Fruit fly (Drosophila melanogaster): ENCODE data around the gene CG42709.

CG42709 gene

DNA sequence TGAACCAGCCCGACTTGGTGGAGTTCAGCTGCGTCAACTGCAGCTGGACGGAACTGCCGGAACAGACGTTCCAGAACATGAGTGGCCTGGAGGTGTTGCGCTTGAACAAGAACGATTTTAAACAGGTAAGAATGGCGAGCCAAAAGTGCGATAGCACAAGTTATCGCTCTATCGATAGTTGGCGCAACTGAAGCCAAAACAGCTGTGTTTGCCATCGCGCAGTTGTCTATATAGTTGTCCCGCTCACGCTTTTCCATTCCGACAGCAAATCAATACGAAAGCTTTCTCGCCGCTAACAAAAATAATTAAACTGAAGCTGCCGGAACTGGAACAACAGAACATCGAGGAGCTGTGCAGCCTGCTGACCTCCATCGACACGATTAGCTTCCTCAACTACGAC lies 4.5 kb downstream of the CG42709 start (continued):
- TF ChIP-seq CG12744 (GFP tag; optimal IDR thresholded peaks at IDR 0.05) = no peak
- TF ChIP-seq chinmo (GFP tag; IDR thresholded peaks at IDR 0.05; ENCODE audit: partially characterized antibody) = peak; percentile 95
- TF ChIP-seq sqz (GFP tag; optimal IDR thresholded peaks at IDR 0.05) = no peak
- peak; percentile 92 for TF ChIP-seq Bgb (GFP tag; IDR thresholded peaks at IDR 0.05; ENCODE audit: partially characterized antibody)
- no peak for TF ChIP-seq Side (GFP tag; optimal IDR thresholded peaks at IDR 0.05)
- peak; percentile 12 for TF ChIP-seq CG17829 (tag; optimal IDR thresholded peaks at IDR 0.05)
- no peak for TF ChIP-seq CG12104 (GFP tag; optimal IDR thresholded peaks at IDR 0.05)
- no peak for TF ChIP-seq grau (tag; optimal IDR thresholded peaks at IDR 0.05)
- TF ChIP-seq HmgZ (tag; optimal IDR thresholded peaks at IDR 0.05) = peak; percentile 72
- TF ChIP-seq ase (GFP tag; IDR thresholded peaks at IDR 0.05) = no peak
- TF ChIP-seq ranshi (GFP tag; IDR thresholded peaks at IDR 0.05) = no peak
- peak; percentile 85; the same call in 2 of the 3 replicates for TF ChIP-seq Opbp (GFP tag; IDR thresholded peaks at IDR 0.05; ENCODE audit: partially characterized antibody)
- TF ChIP-seq BEAF-32 (GFP tag; optimal IDR thresholded peaks at IDR 0.05) = peak; percentile 82
- TF ChIP-seq CG10321 (GFP tag; IDR thresholded peaks at IDR 0.05) = peak; percentile 97
- TF ChIP-seq hbn (GFP tag; IDR thresholded peaks at IDR 0.05; ENCODE audit: partially characterized antibody) = peak; percentile 84
- TF ChIP-seq Sry-δ (GFP tag; optimal IDR thresholded peaks at IDR 0.05) = peak; percentile 91
- no peak for TF ChIP-seq CG6813 (GFP tag; optimal IDR thresholded peaks at IDR 0.05)
- TF ChIP-seq CG6654 (GFP tag; optimal IDR thresholded peaks at IDR 0.05) = no peak
- no peak for TF ChIP-seq CG6683 (GFP tag; optimal IDR thresholded peaks at IDR 0.05)
- no peak; the same call in 1 of the 2 replicates for TF ChIP-seq vvl (GFP tag; IDR thresholded peaks at IDR 0.05)
- TF ChIP-seq CG11695 (GFP tag; IDR thresholded peaks at IDR 0.05) = no peak
- no peak for TF ChIP-seq kay (GFP tag; optimal IDR thresholded peaks at IDR 0.05)
- TF ChIP-seq Dp (GFP tag; optimal IDR thresholded peaks at IDR 0.05) = peak; percentile 90
- peak; percentile 24 for TF ChIP-seq Deaf1 (tag; optimal IDR thresholded peaks at IDR 0.05)
- TF ChIP-seq ato (GFP tag; IDR thresholded peaks at IDR 0.05; ENCODE audit: partially characterized antibody) = peak; percentile 64
- no peak for TF ChIP-seq CG10543 (GFP tag; optimal IDR thresholded peaks at IDR 0.05)
- TF ChIP-seq trem (tag; optimal IDR thresholded peaks at IDR 0.05) = peak; percentile 7
- TF ChIP-seq nerfin-2 (GFP tag; IDR thresholded peaks at IDR 0.05; ENCODE audit: partially characterized antibody) = peak; percentile 70; the same call in 1 of the 2 replicates
- no peak for TF ChIP-seq CG4404 (GFP tag; IDR thresholded peaks at IDR 0.05)
- TF ChIP-seq her (GFP tag; optimal IDR thresholded peaks at IDR 0.05) = no peak
- no peak for TF ChIP-seq CG12769 (tag; optimal IDR thresholded peaks at IDR 0.05)
- TF ChIP-seq CG17912 (GFP tag; optimal IDR thresholded peaks at IDR 0.05) = no peak
- peak; percentile 5 for TF ChIP-seq pfk (GFP tag; optimal IDR thresholded peaks at IDR 0.05)
- TF ChIP-seq ftz-f1 (GFP tag; optimal IDR thresholded peaks at IDR 0.05) = no peak
- TF ChIP-seq Ssrp (tag; optimal IDR thresholded peaks at IDR 0.05) = no peak
- TF ChIP-seq mirr (GFP tag; optimal IDR thresholded peaks at IDR 0.05) = no peak
- TF ChIP-seq H15 (GFP tag; IDR thresholded peaks at IDR 0.05) = no peak

DNA sequence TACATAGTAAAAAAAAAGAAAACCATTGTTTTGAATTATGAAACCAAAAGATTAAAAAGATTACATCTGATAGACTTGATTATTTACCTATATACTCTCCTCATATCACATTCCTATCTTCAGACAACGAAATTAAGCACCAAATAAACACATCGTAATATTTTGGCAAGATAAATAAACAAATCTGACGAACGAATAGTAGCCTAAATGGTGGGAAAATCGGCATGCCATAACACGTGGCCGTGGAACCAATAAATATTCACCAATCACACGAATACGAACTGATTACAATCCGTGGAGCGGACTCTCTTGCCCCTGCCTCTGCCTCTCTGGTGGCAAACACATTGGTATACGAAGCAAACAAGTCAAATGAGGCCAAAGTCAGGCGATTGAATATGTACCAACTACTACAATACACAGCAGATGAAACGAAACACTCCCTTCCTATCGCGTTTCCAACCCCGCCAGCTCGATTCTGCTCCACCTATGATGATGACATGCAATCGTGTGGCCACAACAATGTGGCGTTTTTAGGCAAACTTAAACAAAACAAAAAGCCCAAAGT lies 6.2 kb downstream of the CG42709 start:
- TF ChIP-seq sug (tag; optimal IDR thresholded peaks at IDR 0.05) = peak; percentile 50
- no peak for TF ChIP-seq CG17359 (tag; optimal IDR thresholded peaks at IDR 0.05)
- TF ChIP-seq Sox102F (GFP tag; optimal IDR thresholded peaks at IDR 0.05) = no peak
- TF ChIP-seq Vsx1 (GFP tag; optimal IDR thresholded peaks at IDR 0.05) = no peak
- TF ChIP-seq CG7987 (GFP tag; optimal IDR thresholded peaks at IDR 0.05) = peak; percentile 48
- peak; percentile 58; the same call in 1 of the 3 replicates for TF ChIP-seq ci (GFP tag; IDR thresholded peaks at IDR 0.05)
- TF ChIP-seq lab (GFP tag; optimal IDR thresholded peaks at IDR 0.05) = no peak
- no peak for TF ChIP-seq p53 (GFP tag; optimal IDR thresholded peaks at IDR 0.05)
- TF ChIP-seq chn (GFP tag; optimal IDR thresholded peaks at IDR 0.05) = no peak
- TF ChIP-seq HLH54F (GFP tag; optimal IDR thresholded peaks at IDR 0.05) = no peak
- TF ChIP-seq CG8924 (tag; optimal IDR thresholded peaks at IDR 0.05) = no peak
- TF ChIP-seq bcd (GFP tag; optimal IDR thresholded peaks at IDR 0.05) = no peak
- TF ChIP-seq Dfd (GFP tag; optimal IDR thresholded peaks at IDR 0.05) = no peak
- TF ChIP-seq dysf (GFP tag; IDR thresholded peaks at IDR 0.05) = no peak
- TF ChIP-seq schlank (tag; optimal IDR thresholded peaks at IDR 0.05) = peak; percentile 9
